Worm (Caenorhabditis elegans): ENCODE results near the gene pes-4.

pes-4 gene

ce11 chrIII:1207852-1208251 is 22.2 kb downstream of the pes-4 start, which contains the start of gene orc-3:
TSS of gene orc-3 (plus strand) at chrIII:1208133.
- TF ChIP-seq T23F11.4 (GFP tag; optimal IDR thresholded peaks at IDR 0.05) (no peak), nhr-11 (tag; optimal IDR thresholded peaks at IDR 0.05) (no peak), fkh-6 (tag; optimal IDR thresholded peaks at IDR 0.05) (no peak), sox-4 (tag; optimal IDR thresholded peaks at IDR 0.05) (no peak), dmd-4 (tag; optimal IDR thresholded peaks at IDR 0.05; ENCODE audit: borderline replicate concordance) (no peak), pros-1 (tag; optimal IDR thresholded peaks at IDR 0.05) (no peak), hlh-8 (tag; optimal IDR thresholded peaks at IDR 0.05) (no peak), ceh-45 (GFP tag; IDR thresholded peaks at IDR 0.05) (no peak), tbx-2 (tag; optimal IDR thresholded peaks at IDR 0.05) (no peak), C08G9.2 (tag; optimal IDR thresholded peaks at IDR 0.05) (no peak), ceh-18 (tag; optimal IDR thresholded peaks at IDR 0.05) (no peak), unc-42 (tag; optimal IDR thresholded peaks at IDR 0.05) (no peak), unc-55 (GFP tag; optimal IDR thresholded peaks at IDR 0.05) (no peak), nfya-1 (tag; optimal IDR thresholded peaks at IDR 0.05) (no peak), npax-4 (tag; optimal IDR thresholded peaks at IDR 0.05) (no peak)

- no peak for TF ChIP-seq syd-9 (tag; optimal IDR thresholded peaks at IDR 0.05)
- no peak for TF ChIP-seq ttx-3 (tag; optimal IDR thresholded peaks at IDR 0.05)
- peak; percentile 6 for TF ChIP-seq ceh-48 (tag; optimal IDR thresholded peaks at IDR 0.05)
Measured at ce11 chrIII:1207027-1207426, 23.0 kb downstream of the pes-4 start.

ce11 chrIII:1206331-1206730 is 23.7 kb downstream of the pes-4 start:
- TF ChIP-seq unc-55 (GFP tag; optimal IDR thresholded peaks at IDR 0.05): no peak
- no peak for TF ChIP-seq C08G9.2 (tag; optimal IDR thresholded peaks at IDR 0.05)
- no peak for TF ChIP-seq K09A11.1 (tag; optimal IDR thresholded peaks at IDR 0.05; ENCODE audit: insufficient read depth)
- TF ChIP-seq ceh-48 (tag; optimal IDR thresholded peaks at IDR 0.05): peak; percentile 4

- no peak for TF ChIP-seq mec-3 (tag; optimal IDR thresholded peaks at IDR 0.05; ENCODE audit: borderline replicate concordance)
Measured at ce11 chrIII:1205421-1205820, 24.7 kb downstream of the pes-4 start.

DNA sequence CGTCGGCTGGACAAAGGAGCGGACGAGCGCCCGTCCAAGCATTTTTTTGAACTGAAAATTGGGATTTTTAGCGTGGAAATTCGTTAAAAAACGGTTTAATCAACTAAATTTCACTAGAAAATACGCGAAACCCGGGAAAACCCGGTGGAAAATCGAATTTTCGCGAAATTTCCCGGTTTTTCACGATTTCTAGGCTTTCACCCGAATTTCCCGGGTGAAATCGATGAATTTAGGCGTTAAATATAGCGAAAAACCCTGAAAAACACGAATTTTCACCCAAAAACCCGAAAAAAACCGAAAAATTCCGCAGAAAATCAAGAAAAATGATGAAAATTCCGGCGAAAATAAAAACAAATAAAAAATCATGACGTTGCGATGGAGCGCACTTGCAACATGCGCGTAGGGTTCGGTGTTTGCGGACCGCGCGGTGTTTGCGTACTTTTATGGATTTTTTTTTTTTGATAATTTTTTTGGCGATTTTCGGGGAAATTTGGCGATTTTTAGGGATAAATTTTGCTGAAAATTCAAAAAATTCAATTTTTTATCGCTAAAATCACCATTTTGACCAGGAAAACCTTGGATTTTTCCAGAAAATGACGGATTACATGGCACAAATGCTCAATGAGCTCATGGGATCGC is 28.0 kb downstream of the pes-4 start, which contains the start of the genes mrpl-45 and Y119D3B.12:
mrpl-45 (minus strand) TSS at position 51 of the 639 bp plus-strand sequence.
Y119D3B.12 (plus strand) TSS at position 589 of the 639 bp plus-strand sequence.
- TF ChIP-seq odd-2 (tag; optimal IDR thresholded peaks at IDR 0.05) (no peak), ceh-18 (tag; optimal IDR thresholded peaks at IDR 0.05) (peak; percentile 28), ceh-9 (tag; optimal IDR thresholded peaks at IDR 0.05) (no peak), madf-2 (tag; optimal IDR thresholded peaks at IDR 0.05) (peak; percentile 9), ama-1 (optimal IDR thresholded peaks at IDR 0.05) (no peak), nfya-1 (tag; optimal IDR thresholded peaks at IDR 0.05) (peak; percentile 74), lim-6 (tag; optimal IDR thresholded peaks at IDR 0.05) (no peak), pat-9 (tag; optimal IDR thresholded peaks at IDR 0.05) (peak; percentile 23), K09A11.1 (tag; optimal IDR thresholded peaks at IDR 0.05; ENCODE audit: insufficient read depth) (peak; percentile 8), nhr-232 (tag; optimal IDR thresholded peaks at IDR 0.05) (no peak), C08G9.2 (tag; optimal IDR thresholded peaks at IDR 0.05) (no peak), ceh-2 (tag; optimal IDR thresholded peaks at IDR 0.05) (peak; percentile 22), ceh-48 (tag; optimal IDR thresholded peaks at IDR 0.05) (peak; percentile 84), gmeb-2 (tag; optimal IDR thresholded peaks at IDR 0.05) (no peak), ztf-16 (tag; optimal IDR thresholded peaks at IDR 0.05) (peak; percentile 69), sox-2 (GFP tag; IDR thresholded peaks at IDR 0.05) (no peak), sox-4 (tag; optimal IDR thresholded peaks at IDR 0.05) (no peak), zip-5 (tag; optimal IDR thresholded peaks at IDR 0.05) (no peak), K02D7.2 (tag; optimal IDR thresholded peaks at IDR 0.05) (no peak), ceh-45 (GFP tag; IDR thresholded peaks at IDR 0.05) (no peak), tbx-7 (tag; optimal IDR thresholded peaks at IDR 0.05) (no peak), fax-1 (tag; optimal IDR thresholded peaks at IDR 0.05) (peak; percentile 18), unc-3 (GFP tag; conservative IDR thresholded peaks at IDR 0.05) (no peak), unc-3 (tag; optimal IDR thresholded peaks at IDR 0.05) (peak; percentile 59), sdc-2 (tag; optimal IDR thresholded peaks at IDR 0.05) (no peak), npax-4 (tag; optimal IDR thresholded peaks at IDR 0.05) (peak; percentile 17), ceh-34 (tag; optimal IDR thresholded peaks at IDR 0.05) (peak; percentile 20), C38D4.7 (GFP tag; optimal IDR thresholded peaks at IDR 0.05) (no peak), hlh-15 (tag; optimal IDR thresholded peaks at IDR 0.05) (no peak), pros-1 (tag; optimal IDR thresholded peaks at IDR 0.05) (no peak), ets-4 (tag; optimal IDR thresholded peaks at IDR 0.05) (no peak), ceh-14 (tag; optimal IDR thresholded peaks at IDR 0.05) (peak; percentile 23), ceh-30 (tag; optimal IDR thresholded peaks at IDR 0.05) (no peak)

All from whole organism, late embryonic.